Fruit fly (Drosophila melanogaster): ENCODE data around the gene CG12065.

DNA sequence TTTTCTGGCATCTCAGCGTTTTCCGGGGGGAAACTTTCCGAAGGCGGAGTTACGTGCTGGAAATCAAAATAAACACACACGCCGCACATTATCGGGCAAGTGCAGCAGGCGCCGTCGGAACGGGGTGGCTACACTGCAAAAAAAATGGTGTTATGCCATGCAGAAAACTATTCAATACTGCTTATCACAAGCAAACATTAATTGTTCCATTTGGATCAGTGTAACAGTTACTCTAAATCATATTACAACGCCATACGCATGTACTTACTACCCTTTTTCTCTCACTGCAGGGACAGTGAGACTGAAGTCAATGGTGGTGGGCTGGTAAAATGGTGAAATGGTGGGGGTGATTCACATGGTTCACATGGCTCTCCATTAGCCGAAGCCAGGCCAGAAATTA, 53.1 kb downstream of the CG12065 start:
- TF ChIP-seq cnc (optimal IDR thresholded peaks at IDR 0.05) (no peak), Hr96 (GFP tag; optimal IDR thresholded peaks at IDR 0.05) (no peak), CG7101 (tag; optimal IDR thresholded peaks at IDR 0.05) (no peak), CG12768 (GFP tag; optimal IDR thresholded peaks at IDR 0.05) (no peak), cic (GFP tag; optimal IDR thresholded peaks at IDR 0.05) (no peak), CG11617 (GFP tag; optimal IDR thresholded peaks at IDR 0.05) (no peak), tj (GFP tag; optimal IDR thresholded peaks at IDR 0.05) (no peak), Crg-1 (GFP tag; optimal IDR thresholded peaks at IDR 0.05) (no peak), kay (GFP tag; ENCODE audit: borderline replicate concordance) (no peak)

Measured in whole organism, adult.